Fruit fly (Drosophila melanogaster): Measurements from ENCODE around the gene TBC1D23.

- TF ChIP-seq h (optimal IDR thresholded peaks at IDR 0.05) (no peak), insv (optimal IDR thresholded peaks at IDR 0.05) (no peak), psq (optimal IDR thresholded peaks at IDR 0.05) (no peak), Myc (optimal IDR thresholded peaks at IDR 0.05) (no peak)
These were observed 678 bp upstream of the TBC1D23 start for dm6 chr2L:1128344-1128931.
